Fruit fly (Drosophila melanogaster): ENCODE measurements around the gene CG11779.
A peak's percentile ranks its signal among the peaks of the same experiment; 100 is the strongest.

The CG11779 gene

dm6 chr3R:19164873-19165456 lies 5.3 kb upstream of the CG11779 start (continued):
- TF ChIP-seq gsb (GFP tag; IDR thresholded peaks at IDR 0.05) (no peak), Myb (GFP tag; optimal IDR thresholded peaks at IDR 0.05) (no peak), CG42726 (GFP tag; IDR thresholded peaks at IDR 0.05; ENCODE audit: partially characterized antibody) (no peak), Spps (tag; optimal IDR thresholded peaks at IDR 0.05) (no peak), zf30C (GFP tag; optimal IDR thresholded peaks at IDR 0.05) (no peak), CG8089 (GFP tag; optimal IDR thresholded peaks at IDR 0.05) (peak; percentile 32), CG10321 (GFP tag; IDR thresholded peaks at IDR 0.05) (no peak), grau (tag; optimal IDR thresholded peaks at IDR 0.05) (peak; percentile 60), hkb (optimal IDR thresholded peaks at IDR 0.05) (no peak), hkb (GFP tag; IDR thresholded peaks at IDR 0.05) (0 out of 2 replicates have a peak, but pooled peaks have one; percentile 36), fu2 (GFP tag; optimal IDR thresholded peaks at IDR 0.05) (peak; percentile 18), bcd (GFP tag; optimal IDR thresholded peaks at IDR 0.05) (peak; percentile 36), Oli (tag; optimal IDR thresholded peaks at IDR 0.05) (peak; percentile 64), Meics (GFP tag; optimal IDR thresholded peaks at IDR 0.05) (peak; percentile 66), ap (GFP tag; IDR thresholded peaks at IDR 0.05) (no peak), CG11696 (GFP tag; IDR thresholded peaks at IDR 0.05) (no peak), Antp (GFP tag; optimal IDR thresholded peaks at IDR 0.05) (no peak), CG17802 (tag; optimal IDR thresholded peaks at IDR 0.05) (no peak), Mes4 (GFP tag; optimal IDR thresholded peaks at IDR 0.05) (peak; percentile 15), ara (GFP tag; IDR thresholded peaks at IDR 0.05) (no peak), ewg (GFP tag; optimal IDR thresholded peaks at IDR 0.05) (no peak), sc (optimal IDR thresholded peaks at IDR 0.05) (no peak), sc (GFP tag; optimal IDR thresholded peaks at IDR 0.05) (peak; percentile 13), Ada2b (GFP tag; IDR thresholded peaks at IDR 0.05) (peak; percentile 44; the same call in 1 of the 2 replicates), CG34422 (GFP tag; IDR thresholded peaks at IDR 0.05) (peak; percentile 22; the same call in 1 of the 3 replicates), Atf-2 (GFP tag; optimal IDR thresholded peaks at IDR 0.05) (peak; percentile 9), tin (GFP tag; optimal IDR thresholded peaks at IDR 0.05) (no peak), CG4730 (GFP tag; IDR thresholded peaks at IDR 0.05) (no peak), Awh (GFP tag; IDR thresholded peaks at IDR 0.05) (peak; percentile 10; the same call in 1 of the 2 replicates), bigmax (GFP tag; optimal IDR thresholded peaks at IDR 0.05) (no peak), br (optimal IDR thresholded peaks at IDR 0.05) (no peak), CG11723 (GFP tag; optimal IDR thresholded peaks at IDR 0.05) (peak; percentile 29), CG2712 (tag; optimal IDR thresholded peaks at IDR 0.05) (peak; percentile 47), Sry-δ (GFP tag; optimal IDR thresholded peaks at IDR 0.05) (no peak), CG17328 (GFP tag; IDR thresholded peaks at IDR 0.05) (peak; percentile 39; the same call in 1 of the 2 replicates), fru (optimal IDR thresholded peaks at IDR 0.05) (no peak), sens (GFP tag) (peak; percentile 91), D19A (tag; optimal IDR thresholded peaks at IDR 0.05) (peak; percentile 32), Gug (GFP tag; IDR thresholded peaks at IDR 0.05) (peak; percentile 39; the same call in 2 of the 4 replicates), Ssrp (tag; optimal IDR thresholded peaks at IDR 0.05) (peak; percentile 33), Xbp1 (GFP tag; optimal IDR thresholded peaks at IDR 0.05) (peak; percentile 44), CG17829 (tag; optimal IDR thresholded peaks at IDR 0.05) (peak; percentile 9), sd (tag; optimal IDR thresholded peaks at IDR 0.05) (no peak), Tbp (GFP tag; optimal IDR thresholded peaks at IDR 0.05) (no peak), CG34376 (GFP tag; optimal IDR thresholded peaks at IDR 0.05) (no peak), pb (GFP tag; optimal IDR thresholded peaks at IDR 0.05) (no peak), CG13296 (GFP tag; optimal IDR thresholded peaks at IDR 0.05) (no peak), CG4424 (GFP tag; optimal IDR thresholded peaks at IDR 0.05) (peak; percentile 59), CG1792 (GFP tag; optimal IDR thresholded peaks at IDR 0.05) (no peak), CG6689 (GFP tag; IDR thresholded peaks at IDR 0.05) (peak; percentile 32; the same call in 1 of the 2 replicates), Rx (GFP tag; IDR thresholded peaks at IDR 0.05) (peak; percentile 38; the same call in 1 of the 2 replicates), CG8924 (tag; optimal IDR thresholded peaks at IDR 0.05) (peak; percentile 63), Chrac-16 (GFP tag; optimal IDR thresholded peaks at IDR 0.05) (peak; percentile 51)

All from whole organism, embryonic.